Worm (Caenorhabditis elegans) whole organism, early embryonic: ENCODE data around the gene col-87.

Experiments
- B0310.2 ChIP-seq: sonication (generic microtip); optimal IDR thresholded peaks from 2 replicates; lab custom pipeline; 2016; ENCODE audit warnings: mild to moderate bottlenecking, missing genetic modification characterization, missing compliant biosample characterization
- F13C5.2 ChIP-seq: sonication (generic microtip); optimal IDR thresholded peaks from 2 replicates; lab custom pipeline; 2017; ENCODE audit warnings: mild to moderate bottlenecking, missing genetic modification characterization, inconsistent platforms, missing compliant biosample characterization
- aly-1 ChIP-seq: sonication (generic microtip); optimal IDR thresholded peaks from 2 replicates; lab custom pipeline; 2016; ENCODE audit warnings: missing genetic modification characterization, missing compliant biosample characterization
- ama-1 ChIP-seq: fragments of 150-350 bp; optimal IDR thresholded peaks from 2 replicates; lab custom pipeline; 2014
- ceh-13 ChIP-seq: fragments of 200-800 bp; sonication (Bioruptor generic); optimal IDR thresholded peaks from 2 replicates; lab custom pipeline; 2018; ENCODE audit warnings: mild to moderate bottlenecking, missing genetic modification characterization, missing compliant biosample characterization
- ceh-36 ChIP-seq: sonication (generic microtip); optimal IDR thresholded peaks from 2 replicates; lab custom pipeline; 2016; ENCODE audit warnings: missing genetic modification characterization, inconsistent platforms, missing compliant biosample characterization
- ets-7 ChIP-seq: sonication (generic microtip); optimal IDR thresholded peaks from 2 replicates; lab custom pipeline; 2016; ENCODE audit warnings: missing genotype, missing genetic modification characterization, missing compliant biosample characterization
- flt-1 ChIP-seq: fragments of 200-800 bp; sonication (Bioruptor generic); IDR thresholded peaks from 2 replicates; pipeline ENCODE4 v1.3.6; 2022; ENCODE audit warnings: missing genetic modification characterization, missing compliant biosample characterization
- hmbx-1 ChIP-seq: sonication (generic microtip); optimal IDR thresholded peaks from 2 replicates; lab custom pipeline; 2016; ENCODE audit warnings: mild to moderate bottlenecking, missing genetic modification characterization, missing compliant biosample characterization
- hmg-4 ChIP-seq: fragments of 200-800 bp; sonication (Bioruptor generic); optimal IDR thresholded peaks from 2 replicates; lab custom pipeline; 2018; ENCODE audit warnings: mild to moderate bottlenecking, missing genetic modification characterization, missing compliant biosample characterization
- hnd-1 ChIP-seq: sonication (generic microtip); optimal IDR thresholded peaks from 2 replicates; lab custom pipeline; 2016; ENCODE audit warnings: missing genetic modification characterization, missing compliant biosample characterization
- pes-1 ChIP-seq: fragments of 200-800 bp; sonication (Bioruptor generic); IDR thresholded peaks from 2 replicates; pipeline ENCODE4 v1.3.6; 2022; ENCODE audit warnings: missing genetic modification reagents, missing genetic modification characterization, missing compliant biosample characterization
- scrt-1 ChIP-seq: fragments of 200-800 bp; sonication (Bioruptor generic); IDR thresholded peaks from 2 replicates; pipeline ENCODE4 v1.3.6; 2022; ENCODE audit warnings: missing genetic modification characterization, missing compliant biosample characterization
- sea-1 ChIP-seq: fragments of 200-800 bp; sonication (Bioruptor generic); conservative IDR thresholded peaks from 2 replicates; pipeline ENCODE4 v1.3.6; 2022; ENCODE audit warnings: missing genetic modification characterization, missing compliant biosample characterization
- tbx-11 ChIP-seq: fragments of 200-800 bp; sonication (Bioruptor generic); IDR thresholded peaks from 2 replicates; pipeline ENCODE4 v1.3.6; 2022; ENCODE audit warnings: missing genetic modification characterization, missing compliant biosample characterization
- tbx-37 ChIP-seq: fragments of 200-800 bp; sonication (Bioruptor generic); conservative IDR thresholded peaks from 2 replicates; pipeline ENCODE4 v1.3.6; 2022; ENCODE audit warnings: missing genetic modification reagents, missing genetic modification characterization, missing compliant biosample characterization
- tra-4 ChIP-seq: sonication (generic microtip); optimal IDR thresholded peaks from 2 replicates; lab custom pipeline; 2017; ENCODE audit warnings: missing genetic modification characterization, missing compliant biosample characterization

Gene col-87

DNA sequence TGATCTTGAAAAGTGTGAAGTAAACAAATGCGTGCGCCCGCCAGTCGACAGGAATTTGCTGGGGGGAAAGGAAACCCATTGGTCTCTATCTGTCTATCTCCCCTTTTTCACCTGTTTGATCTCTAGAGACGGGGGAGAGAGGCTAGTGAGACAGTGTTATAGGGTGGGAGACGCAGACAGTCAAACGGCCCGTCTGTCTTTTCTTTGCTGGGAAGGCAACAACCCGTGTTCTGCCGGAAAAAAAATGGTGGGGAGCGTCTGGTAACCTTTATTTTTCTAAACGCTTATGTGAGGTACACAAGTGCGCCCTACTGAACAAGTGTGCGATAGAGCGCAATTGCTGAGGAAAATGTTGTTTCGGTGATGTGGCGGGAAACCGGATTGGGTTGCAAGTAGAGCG, 44.0 kb downstream of the col-87 start:
- no peak for TF ChIP-seq pes-1 (GFP tag; lab: Robert Waterston, UW)
- peak; percentile 73 for TF ChIP-seq hmg-4 (GFP tag; lab: Kevin White, UChicago)
- TF ChIP-seq B0310.2 (tag; lab: Kevin White, UChicago) = no peak
- no peak for TF ChIP-seq ceh-36
- TF ChIP-seq tbx-37 (GFP tag; lab: Robert Waterston, UW) = no peak
- TF ChIP-seq F13C5.2 (tag; lab: Kevin White, UChicago) = no peak
- no peak for TF ChIP-seq hmbx-1 (tag; lab: Kevin White, UChicago)
- TF ChIP-seq ama-1 (lab: Kevin White, UChicago) = no peak

DNA sequence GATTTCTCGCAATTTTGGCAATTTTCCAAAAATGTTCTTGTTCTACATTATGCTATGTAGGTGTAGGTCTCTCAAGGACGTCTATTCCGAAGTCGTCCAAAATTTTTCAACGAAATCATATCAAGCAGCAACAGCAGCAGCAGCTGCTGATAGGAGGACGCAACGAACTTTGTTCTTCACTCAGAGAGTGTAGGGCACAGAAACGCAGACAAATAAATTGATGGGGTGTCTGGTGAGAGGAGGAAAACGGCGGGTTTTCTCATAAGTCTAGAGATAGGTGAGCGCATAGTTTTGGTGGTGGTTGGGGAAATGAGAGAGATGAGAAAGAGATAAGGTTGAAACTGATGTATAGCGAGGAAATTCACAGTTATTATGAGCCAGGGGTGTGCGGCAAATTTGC, 45.4 kb downstream of the col-87 start:
- TF ChIP-seq hnd-1 (tag; lab: Kevin White, UChicago) (no peak), ceh-36 (no peak), tra-4 (tag; lab: Kevin White, UChicago) (no peak), scrt-1 (GFP tag; lab: Robert Waterston, UW) (no peak), tbx-11 (GFP tag; lab: Robert Waterston, UW) (no peak), aly-1 (tag; lab: Kevin White, UChicago) (no peak), flt-1 (GFP tag; lab: Robert Waterston, UW) (no peak), F13C5.2 (tag; lab: Kevin White, UChicago) (no peak), ceh-13 (GFP tag; lab: Kevin White, UChicago) (no peak), hmbx-1 (tag; lab: Kevin White, UChicago) (no peak), tbx-37 (GFP tag; lab: Robert Waterston, UW) (no peak), ets-7 (tag; lab: Kevin White, UChicago) (no peak), B0310.2 (tag; lab: Kevin White, UChicago) (no peak), hmg-4 (GFP tag; lab: Kevin White, UChicago) (no peak), sea-1 (GFP tag; lab: Robert Waterston, UW) (no peak), pes-1 (GFP tag; lab: Robert Waterston, UW) (no peak), ama-1 (lab: Kevin White, UChicago) (no peak)

DNA sequence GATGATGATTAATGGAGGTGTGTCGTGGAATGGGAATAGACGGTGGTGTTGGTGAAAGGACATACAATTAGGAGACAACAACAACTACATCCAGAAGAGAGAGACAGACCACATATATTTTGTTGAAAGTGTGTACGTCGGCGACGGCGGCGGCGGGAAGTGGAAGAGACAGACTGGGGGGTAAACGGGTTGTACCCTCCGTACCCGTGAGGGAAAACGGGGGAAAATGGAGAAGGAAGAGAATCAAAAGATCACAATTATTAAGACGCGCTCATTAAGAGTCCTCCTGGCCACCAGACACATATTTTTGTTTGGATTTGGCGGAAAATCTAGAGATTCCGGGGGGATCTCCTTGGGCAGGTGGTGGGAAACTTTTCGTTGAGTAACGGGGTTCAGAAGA, 48.0 kb downstream of the col-87 start:
- no peak for TF ChIP-seq B0310.2 (tag; lab: Kevin White, UChicago)
- no peak for TF ChIP-seq scrt-1 (GFP tag; lab: Robert Waterston, UW)
- no peak for TF ChIP-seq flt-1 (GFP tag; lab: Robert Waterston, UW)
- no peak for TF ChIP-seq tra-4 (tag; lab: Kevin White, UChicago)
- no peak for TF ChIP-seq tbx-11 (GFP tag; lab: Robert Waterston, UW)
- TF ChIP-seq hmg-4 (GFP tag; lab: Kevin White, UChicago) = peak; percentile 14

DNA sequence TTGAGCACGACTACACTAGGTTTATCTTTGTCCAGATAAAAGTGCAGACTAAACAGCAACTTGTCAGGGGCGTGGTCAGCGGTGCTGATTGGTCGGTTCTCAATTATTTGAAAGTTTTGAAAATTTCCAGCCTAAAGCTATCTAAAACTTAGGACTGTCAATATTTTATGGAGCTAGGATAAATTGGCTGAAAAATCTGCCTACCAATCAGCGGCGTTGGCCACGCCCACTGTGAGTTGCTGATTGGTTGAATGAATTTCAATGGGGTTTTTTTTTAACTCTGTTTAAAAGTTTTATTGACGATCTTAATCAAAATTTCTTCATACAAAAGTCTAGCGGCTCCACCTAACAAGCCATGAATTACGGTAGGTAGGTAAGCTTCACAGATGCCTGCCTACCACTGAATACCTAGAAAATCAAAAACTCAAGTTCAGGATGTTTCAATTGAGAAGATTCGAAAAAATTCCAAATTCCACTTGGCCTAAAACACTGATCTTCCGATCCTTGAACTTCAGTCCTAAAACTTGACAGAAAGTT, 48.5 kb downstream of the col-87 start:
- TF ChIP-seq tbx-11 (GFP tag; lab: Robert Waterston, UW) (no peak), sea-1 (GFP tag; lab: Robert Waterston, UW) (no peak), hmbx-1 (tag; lab: Kevin White, UChicago) (no peak), pes-1 (GFP tag; lab: Robert Waterston, UW) (no peak)

DNA sequence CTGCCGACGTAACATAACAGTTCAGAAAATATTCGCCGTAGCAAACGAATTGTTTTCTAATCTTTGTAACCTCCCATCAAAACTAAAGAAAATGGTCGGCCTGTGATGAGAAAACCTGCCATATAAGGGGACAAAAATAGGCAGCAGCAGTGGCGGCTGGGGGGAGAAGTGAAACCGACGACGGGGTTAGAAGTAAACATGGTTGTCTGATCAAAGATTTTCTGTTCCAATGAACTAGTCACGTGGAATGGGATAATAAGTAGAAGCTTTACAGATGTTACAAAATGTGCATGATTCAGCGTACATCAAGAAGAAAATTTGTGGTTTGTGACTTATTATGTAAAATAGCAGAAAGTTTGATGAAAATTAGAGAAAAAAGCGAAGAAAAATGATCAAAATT, 49.3 kb downstream of the col-87 start:
- TF ChIP-seq ceh-13 (GFP tag; lab: Kevin White, UChicago) = no peak
- no peak for TF ChIP-seq tbx-11 (GFP tag; lab: Robert Waterston, UW)
- TF ChIP-seq B0310.2 (tag; lab: Kevin White, UChicago) = no peak
- no peak for TF ChIP-seq ets-7 (tag; lab: Kevin White, UChicago)
- TF ChIP-seq F13C5.2 (tag; lab: Kevin White, UChicago) = no peak
- TF ChIP-seq ceh-36 = no peak
- TF ChIP-seq tra-4 (tag; lab: Kevin White, UChicago) = no peak
- no peak for TF ChIP-seq hmbx-1 (tag; lab: Kevin White, UChicago)
- no peak for TF ChIP-seq ama-1 (lab: Kevin White, UChicago)
- TF ChIP-seq flt-1 (GFP tag; lab: Robert Waterston, UW) = no peak
- TF ChIP-seq scrt-1 (GFP tag; lab: Robert Waterston, UW) = no peak
- TF ChIP-seq sea-1 (GFP tag; lab: Robert Waterston, UW) = no peak
- no peak for TF ChIP-seq hnd-1 (tag; lab: Kevin White, UChicago)
- no peak for TF ChIP-seq aly-1 (tag; lab: Kevin White, UChicago)
- TF ChIP-seq pes-1 (GFP tag; lab: Robert Waterston, UW) = no peak

DNA sequence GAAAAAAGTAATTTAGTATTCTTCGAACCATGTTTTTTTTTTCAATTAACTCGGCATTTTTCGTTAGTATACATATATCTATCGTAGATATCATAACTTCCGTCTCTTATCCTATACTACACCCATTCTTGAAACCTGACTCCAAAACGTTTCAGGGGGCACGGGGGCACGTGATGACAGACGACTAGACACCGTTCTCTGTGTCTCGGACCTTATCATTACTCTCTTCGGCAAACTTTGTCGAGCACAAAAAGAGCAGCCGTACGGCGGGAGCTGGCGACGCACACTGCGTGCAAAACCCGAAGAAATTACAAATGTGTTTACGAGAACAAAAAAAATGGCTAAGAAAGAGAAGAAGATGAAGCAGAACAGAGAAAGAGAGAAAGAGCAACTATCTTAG, 50.3 kb downstream of the col-87 start:
- TF ChIP-seq F13C5.2 (tag; lab: Kevin White, UChicago) (no peak), pes-1 (GFP tag; lab: Robert Waterston, UW) (no peak; the same call in 1 of the 2 replicates), flt-1 (GFP tag; lab: Robert Waterston, UW) (no peak), tbx-11 (GFP tag; lab: Robert Waterston, UW) (no peak), hnd-1 (tag; lab: Kevin White, UChicago) (no peak), tbx-37 (GFP tag; lab: Robert Waterston, UW) (no peak), ceh-36 (no peak), ceh-13 (GFP tag; lab: Kevin White, UChicago) (no peak), ama-1 (lab: Kevin White, UChicago) (no peak), scrt-1 (GFP tag; lab: Robert Waterston, UW) (no peak)

DNA sequence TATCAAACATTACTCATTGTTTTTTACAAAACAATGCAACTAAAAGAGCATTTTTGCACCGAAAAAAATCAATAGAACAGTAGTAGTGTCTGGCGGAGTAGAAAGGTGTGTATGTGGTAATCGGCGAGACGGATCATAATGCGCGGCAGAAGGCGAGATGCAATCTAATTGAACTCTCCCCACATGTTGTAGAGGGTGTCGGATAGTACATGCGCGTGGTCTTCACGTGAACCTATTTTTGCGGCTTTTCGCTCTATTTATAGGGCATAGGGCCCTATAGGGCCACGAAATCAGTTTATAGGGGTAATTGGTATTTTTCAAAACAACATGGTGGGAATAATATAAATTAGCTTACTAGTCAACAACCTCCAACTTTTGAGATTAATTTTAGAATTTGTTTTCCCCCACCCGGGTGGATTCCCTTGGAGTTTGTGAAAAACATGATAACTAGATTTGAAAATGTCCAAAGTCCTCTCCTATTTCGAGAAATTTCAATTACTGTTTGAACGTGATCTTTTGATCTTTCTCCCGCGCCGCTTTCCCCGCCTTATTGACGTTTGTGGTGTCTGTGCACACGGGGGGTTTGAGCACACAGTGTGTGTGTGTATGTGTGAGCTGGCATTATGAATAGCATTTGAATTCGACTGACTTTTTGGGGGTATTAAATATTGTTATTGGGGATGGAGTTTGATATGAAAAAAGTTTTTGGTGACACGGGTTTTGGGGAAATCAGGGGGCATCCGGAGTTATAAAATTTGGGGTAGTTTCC, 51.5 kb downstream of the col-87 start:
- TF ChIP-seq hmg-4 (GFP tag; lab: Kevin White, UChicago) (no peak), aly-1 (tag; lab: Kevin White, UChicago) (no peak), tbx-11 (GFP tag; lab: Robert Waterston, UW) (no peak), pes-1 (GFP tag; lab: Robert Waterston, UW) (no peak), hnd-1 (tag; lab: Kevin White, UChicago) (no peak)
